1 worm cellular context compared by ENCODE assay signal in the genomic region with DNA sequence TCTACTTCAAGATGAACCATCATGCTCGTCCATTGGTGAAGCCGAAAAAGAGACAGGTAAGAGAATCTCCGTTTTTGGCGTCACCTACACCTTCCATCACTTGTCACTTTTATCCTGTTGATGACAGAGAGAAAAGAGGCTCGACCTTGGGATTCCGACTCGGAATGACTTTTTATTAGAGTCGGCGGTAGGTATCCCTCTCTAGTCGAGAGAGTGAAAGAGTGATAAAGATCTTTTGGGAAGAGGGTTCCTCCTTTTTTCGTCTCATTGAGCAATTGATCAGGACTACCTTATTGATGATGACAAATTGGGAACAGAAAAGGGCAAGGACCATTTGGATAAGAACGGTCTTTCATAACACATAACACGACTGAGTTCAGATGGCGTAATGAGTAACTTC.
TF ChIP-seq lines count a peak whose summit lies in the region.

No protein-coding gene starts in this region.

TF ChIP-seq in whole organism, L1 larva, 84 proteins besides CTCF, POLR2A, EP300 and RAD21 (continued from another document):
- TF ChIP-seq lir-3 (tag; optimal IDR thresholded peaks at IDR 0.05; lab: Kevin White, UChicago; ENCODE audit: poor library complexity) (no peak), rnt-1 (tag; optimal IDR thresholded peaks at IDR 0.05; lab: Kevin White, UChicago) (peak; percentile 30), aha-1 (tag; optimal IDR thresholded peaks at IDR 0.05; lab: Kevin White, UChicago) (no peak), mab-9 (GFP tag; IDR thresholded peaks at IDR 0.05; lab: Robert Waterston, UW) (no peak)
TF ChIP-seq in whole organism, L1 larva: peak in this region for 5.
